Worm (Caenorhabditis elegans): Measurements from ENCODE around the gene F23B12.4.

F23B12.4 gene

DNA sequence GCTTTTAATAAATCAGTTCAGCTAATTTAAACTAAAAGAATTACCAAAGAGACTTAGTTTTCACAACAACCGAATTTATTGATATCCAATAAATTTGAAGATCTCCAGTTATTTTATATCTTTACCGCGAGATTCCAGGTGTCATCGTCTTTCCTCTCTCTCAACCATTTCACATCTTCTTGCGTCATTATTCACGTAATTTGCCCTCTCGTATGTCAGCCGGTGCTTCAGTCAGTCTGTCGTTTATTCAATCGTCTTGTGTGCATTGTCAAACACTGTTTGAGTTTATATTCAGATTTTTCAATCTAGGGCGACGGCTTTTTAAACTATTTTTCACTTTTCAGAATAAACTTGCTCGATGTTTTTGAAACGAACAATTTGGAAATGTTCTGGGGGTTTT, 3.6 kb upstream of the F23B12.4 start:
- TF ChIP-seq ztf-4 (tag; optimal IDR thresholded peaks at IDR 0.05): no peak
- no peak for TF ChIP-seq skn-1 (tag; optimal IDR thresholded peaks at IDR 0.05)
- TF ChIP-seq R02D3.7 (tag; optimal IDR thresholded peaks at IDR 0.05): no peak
- no peak for TF ChIP-seq Y55F3AM.14 (GFP tag; optimal IDR thresholded peaks at IDR 0.05)
- TF ChIP-seq sma-3 (GFP tag; optimal IDR thresholded peaks at IDR 0.05): no peak
- no peak for TF ChIP-seq unc-62 (GFP tag; optimal IDR thresholded peaks at IDR 0.05)
- TF ChIP-seq nhr-23 (tag; optimal IDR thresholded peaks at IDR 0.05): no peak
- no peak for TF ChIP-seq ceh-82 (tag; optimal IDR thresholded peaks at IDR 0.05)
- TF ChIP-seq F13H6.1 (tag; optimal IDR thresholded peaks at IDR 0.05): no peak
- TF ChIP-seq egl-27 (tag; optimal IDR thresholded peaks at IDR 0.05): no peak

ce11 chrV:14438099-14438739, 2.7 kb upstream of the F23B12.4 start:
- TF ChIP-seq F13H6.1 (tag; optimal IDR thresholded peaks at IDR 0.05) (no peak), nhr-21 (tag; optimal IDR thresholded peaks at IDR 0.05) (no peak), R02D3.7 (tag; optimal IDR thresholded peaks at IDR 0.05) (no peak), fos-1 (tag; optimal IDR thresholded peaks at IDR 0.05) (no peak), nhr-129 (tag; optimal IDR thresholded peaks at IDR 0.05) (no peak), nhr-237 (tag; optimal IDR thresholded peaks at IDR 0.05) (no peak), nhr-10 (tag; optimal IDR thresholded peaks at IDR 0.05) (no peak), skn-1 (tag; optimal IDR thresholded peaks at IDR 0.05) (no peak), mab-5 (tag; optimal IDR thresholded peaks at IDR 0.05) (no peak), ceh-16 (tag; optimal IDR thresholded peaks at IDR 0.05) (no peak), ztf-4 (tag; optimal IDR thresholded peaks at IDR 0.05) (no peak), unc-55 (GFP tag; optimal IDR thresholded peaks at IDR 0.05) (no peak), elt-3 (tag; optimal IDR thresholded peaks at IDR 0.05) (no peak), mbf-1 (tag; optimal IDR thresholded peaks at IDR 0.05) (no peak), nhr-12 (tag; optimal IDR thresholded peaks at IDR 0.05) (no peak), ztf-11 (tag; optimal IDR thresholded peaks at IDR 0.05) (no peak), unc-62 (GFP tag; optimal IDR thresholded peaks at IDR 0.05) (no peak), lsy-2 (tag; optimal IDR thresholded peaks at IDR 0.05) (no peak)

DNA sequence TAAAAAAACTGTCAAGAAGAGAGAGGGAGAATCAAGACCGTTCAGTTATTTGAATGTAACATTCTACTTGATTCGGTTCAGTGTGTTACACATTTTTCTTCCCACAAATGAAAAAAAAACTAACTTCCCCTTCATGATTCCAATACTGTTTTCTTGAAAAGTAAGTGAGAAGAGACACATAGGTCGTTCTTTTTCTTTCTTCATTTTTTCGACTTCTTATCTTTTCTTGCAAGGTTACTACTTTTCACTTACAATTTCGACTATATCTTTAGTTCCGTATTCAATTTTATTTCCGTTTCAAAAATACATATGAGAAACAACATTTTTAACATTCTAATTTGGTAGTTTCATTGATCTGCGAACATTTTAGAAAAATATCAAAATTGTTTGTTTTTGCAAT, 1.7 kb upstream of the F23B12.4 start:
- TF ChIP-seq peb-1 (tag; optimal IDR thresholded peaks at IDR 0.05) (no peak), gmeb-1 (tag; optimal IDR thresholded peaks at IDR 0.05) (no peak), nhr-10 (tag; optimal IDR thresholded peaks at IDR 0.05) (no peak), nhr-237 (tag; optimal IDR thresholded peaks at IDR 0.05) (no peak), ceh-16 (tag; optimal IDR thresholded peaks at IDR 0.05) (no peak), elt-3 (tag; optimal IDR thresholded peaks at IDR 0.05) (no peak), unc-62 (GFP tag; optimal IDR thresholded peaks at IDR 0.05) (no peak), lin-13 (GFP tag; optimal IDR thresholded peaks at IDR 0.05) (no peak), mab-5 (tag; optimal IDR thresholded peaks at IDR 0.05) (no peak), F13H6.1 (tag; optimal IDR thresholded peaks at IDR 0.05) (no peak), nhr-11 (tag; optimal IDR thresholded peaks at IDR 0.05) (no peak), skn-1 (tag; optimal IDR thresholded peaks at IDR 0.05) (no peak)

DNA sequence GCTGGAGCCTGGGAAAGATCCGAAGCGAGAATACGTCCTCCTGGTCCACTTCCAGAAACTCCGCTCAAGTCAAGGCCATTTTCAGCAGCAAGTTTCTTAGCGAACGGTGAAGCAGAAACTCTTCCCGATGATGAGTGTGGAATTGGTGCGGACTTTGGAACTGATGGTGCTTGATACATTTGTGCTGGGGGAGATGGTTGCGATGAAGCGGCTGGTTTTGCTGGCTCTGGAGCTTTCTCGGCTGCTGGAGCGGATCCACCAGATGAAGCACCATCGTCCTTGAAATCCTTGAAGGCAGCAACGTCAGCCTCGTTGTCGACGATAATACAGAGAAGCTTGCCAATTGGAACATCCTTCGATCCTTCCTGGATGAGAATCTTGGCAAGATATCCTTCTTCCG, 5.5 kb downstream of the F23B12.4 start:
- TF ChIP-seq egl-27 (tag; optimal IDR thresholded peaks at IDR 0.05) (no peak), zag-1 (tag; optimal IDR thresholded peaks at IDR 0.05) (no peak), F13H6.1 (tag; optimal IDR thresholded peaks at IDR 0.05) (no peak), elt-3 (tag; optimal IDR thresholded peaks at IDR 0.05) (no peak), nhr-21 (tag; optimal IDR thresholded peaks at IDR 0.05) (no peak), gmeb-1 (tag; optimal IDR thresholded peaks at IDR 0.05) (no peak), fos-1 (tag; optimal IDR thresholded peaks at IDR 0.05) (no peak), lin-39 (tag; optimal IDR thresholded peaks at IDR 0.05) (no peak)

ce11 chrV:14447240-14447763, 6.4 kb downstream of the F23B12.4 start, which contains the start of the genes dlat-1 and fntb-1:
Gene dlat-1 (minus strand): TSS chrV:14447290.
Gene fntb-1 (plus strand): TSS chrV:14447651.
- TF ChIP-seq crh-2 (tag; optimal IDR thresholded peaks at IDR 0.05) (peak; percentile 8), skn-1 (tag; optimal IDR thresholded peaks at IDR 0.05) (no peak), unc-55 (GFP tag; optimal IDR thresholded peaks at IDR 0.05) (peak; percentile 9), gmeb-1 (tag; optimal IDR thresholded peaks at IDR 0.05) (peak; percentile 10), sma-9 (GFP tag; optimal IDR thresholded peaks at IDR 0.05) (no peak), sma-9 (tag; optimal IDR thresholded peaks at IDR 0.05) (no peak), fos-1 (tag; optimal IDR thresholded peaks at IDR 0.05) (peak; percentile 80), ztf-1 (GFP tag; conservative IDR thresholded peaks at IDR 0.05) (no peak)
